Worm (Caenorhabditis elegans): ENCODE results near the gene clec-144.

Gene clec-144

ce11 chrII:11874674-11875198, 42.4 kb upstream of the clec-144 start, which contains the start of the genes npp-3 and top-2 (continued):
- peak; percentile 97 for TF ChIP-seq nhr-47 (tag; optimal IDR thresholded peaks at IDR 0.05)
- peak; percentile 94 for TF ChIP-seq rnt-1 (tag; optimal IDR thresholded peaks at IDR 0.05)
- TF ChIP-seq grh-1 (GFP tag; IDR thresholded peaks at IDR 0.05) = peak; percentile 89
- TF ChIP-seq hpl-2 (GFP tag; optimal IDR thresholded peaks at IDR 0.05) = peak; percentile 27
- TF ChIP-seq ceh-8 (GFP tag; optimal IDR thresholded peaks at IDR 0.05) = peak; percentile 86
- TF ChIP-seq tlp-1 (tag; optimal IDR thresholded peaks at IDR 0.05) = no peak
- peak; percentile 85 to 97 (median 89) for TF ChIP-seq ceh-82 (tag; optimal IDR thresholded peaks at IDR 0.05)
- peak in 1 of 2 experiments; percentile 63 for TF ChIP-seq ztf-11 (tag; optimal IDR thresholded peaks at IDR 0.05)
- TF ChIP-seq sox-4 (tag; optimal IDR thresholded peaks at IDR 0.05) = peak; percentile 69
- no peak for TF ChIP-seq ces-1 (GFP tag; optimal IDR thresholded peaks at IDR 0.05)
- TF ChIP-seq pax-3 (tag; optimal IDR thresholded peaks at IDR 0.05) = peak; percentile 88
- TF ChIP-seq lin-15B (tag; optimal IDR thresholded peaks at IDR 0.05) = peak; percentile 94
- TF ChIP-seq dpl-1 (GFP tag; optimal IDR thresholded peaks at IDR 0.05) = peak; percentile 99
- peak; percentile 93 for TF ChIP-seq nhr-11 (tag; optimal IDR thresholded peaks at IDR 0.05)
- peak; percentile 94 for TF ChIP-seq skn-1 (tag; optimal IDR thresholded peaks at IDR 0.05)
- TF ChIP-seq pqm-1 (tag; optimal IDR thresholded peaks at IDR 0.05) = no peak
- TF ChIP-seq zip-4 (GFP tag; optimal IDR thresholded peaks at IDR 0.05) = peak; percentile 76
- TF ChIP-seq nhr-19 (GFP tag; conservative IDR thresholded peaks at IDR 0.05) = peak; percentile 94
- TF ChIP-seq jun-1 (tag; optimal IDR thresholded peaks at IDR 0.05) = peak; percentile 93
- TF ChIP-seq nhr-77 (tag; optimal IDR thresholded peaks at IDR 0.05) = peak; percentile 92
- TF ChIP-seq lin-35 (GFP tag; optimal IDR thresholded peaks at IDR 0.05) = peak; percentile 99 to 100
- TF ChIP-seq xbp-1 (tag; optimal IDR thresholded peaks at IDR 0.05) = peak; percentile 93
- TF ChIP-seq C34B4.2 (tag; optimal IDR thresholded peaks at IDR 0.05) = peak; percentile 17
- TF ChIP-seq C04F5.9 (tag; optimal IDR thresholded peaks at IDR 0.05) = peak; percentile 89
- TF ChIP-seq vab-15 (tag; optimal IDR thresholded peaks at IDR 0.05) = peak; percentile 86
- peak; percentile 91 for TF ChIP-seq irx-1 (tag; optimal IDR thresholded peaks at IDR 0.05)
- TF ChIP-seq ceh-88 (GFP tag; IDR thresholded peaks at IDR 0.05) = peak; percentile 83

- TF ChIP-seq efl-3 (GFP tag; optimal IDR thresholded peaks at IDR 0.05) = no peak
- no peak for TF ChIP-seq efl-1 (optimal IDR thresholded peaks at IDR 0.05)
- TF ChIP-seq efl-1 (GFP tag; optimal IDR thresholded peaks at IDR 0.05 in 1 of 2) = peak in 1 of 2 experiments; percentile 3
Observed at ce11 chrII:11868893-11869292, 36.5 kb upstream of the clec-144 start.

ce11 chrII:11868234-11868633, 35.9 kb upstream of the clec-144 start, which contains the start of gene col-84:
Gene col-84, plus strand, starts transcription at chrII:11868534.
- TF ChIP-seq lir-3 (tag; optimal IDR thresholded peaks at IDR 0.05; ENCODE audit: poor library complexity) (no peak), aly-2 (tag; optimal IDR thresholded peaks at IDR 0.05) (no peak), mef-2 (tag; optimal IDR thresholded peaks at IDR 0.05) (no peak), nhr-237 (tag; optimal IDR thresholded peaks at IDR 0.05) (no peak), ceh-63 (GFP tag; optimal IDR thresholded peaks at IDR 0.05) (no peak), rnt-1 (tag; optimal IDR thresholded peaks at IDR 0.05) (no peak), egl-13 (tag; optimal IDR thresholded peaks at IDR 0.05) (no peak), nhr-85 (tag) (no peak), nhr-19 (GFP tag; conservative IDR thresholded peaks at IDR 0.05) (no peak), unc-130 (tag; optimal IDR thresholded peaks at IDR 0.05) (no peak), elt-2 (tag; optimal IDR thresholded peaks at IDR 0.05) (no peak), efl-3 (GFP tag; optimal IDR thresholded peaks at IDR 0.05) (no peak), mdl-1 (tag; optimal IDR thresholded peaks at IDR 0.05) (no peak), fkh-4 (tag; optimal IDR thresholded peaks at IDR 0.05; ENCODE audit: borderline replicate concordance) (no peak), sptf-1 (tag; optimal IDR thresholded peaks at IDR 0.05) (no peak)
